Worm (Caenorhabditis elegans): ENCODE data around the gene zig-8.

Gene zig-8

ce11 chrIII:13099190-13099875 is 20.3 kb upstream of the zig-8 start, which contains the start of gene pqn-83:
pqn-83 (minus strand) TSS chrIII:13099461.
- TF ChIP-seq mef-2 (tag; optimal IDR thresholded peaks at IDR 0.05) (no peak), hlh-17 (GFP tag; optimal IDR thresholded peaks at IDR 0.05; ENCODE audit: borderline replicate concordance) (no peak), snpc-4 (tag; optimal IDR thresholded peaks at IDR 0.05) (no peak)

- peak in 1 of 2 experiments; percentile 43 for TF ChIP-seq lin-35 (GFP tag; optimal IDR thresholded peaks at IDR 0.05)
- no peak for TF ChIP-seq nhr-76 (tag; optimal IDR thresholded peaks at IDR 0.05)
- peak; percentile 85 for TF ChIP-seq nhr-85 (tag)
- TF ChIP-seq snu-23 (GFP tag; optimal IDR thresholded peaks at IDR 0.05), result peak; percentile 54
- peak; percentile 10 for TF ChIP-seq C16A3.4 (tag; optimal IDR thresholded peaks at IDR 0.05)
- no peak for TF ChIP-seq ama-1 (optimal IDR thresholded peaks at IDR 0.05)
- peak; percentile 20 for TF ChIP-seq lin-13 (GFP tag; optimal IDR thresholded peaks at IDR 0.05)
- peak; percentile 73 for TF ChIP-seq lin-14 (GFP tag; optimal IDR thresholded peaks at IDR 0.05)
- TF ChIP-seq tbx-2 (tag; optimal IDR thresholded peaks at IDR 0.05), result peak; percentile 8
- TF ChIP-seq blmp-1 (tag; optimal IDR thresholded peaks at IDR 0.05), result peak; percentile 98
- no peak for TF ChIP-seq fkh-8 (tag; optimal IDR thresholded peaks at IDR 0.05)
- TF ChIP-seq mdl-1 (tag; optimal IDR thresholded peaks at IDR 0.05), result peak in 1 of 2 experiments; percentile 41
- peak in 3 of 6 experiments; percentile 23 to 74 (median 35) for TF ChIP-seq elt-3 (tag; optimal IDR thresholded peaks at IDR 0.05)
- peak; percentile 39 for TF ChIP-seq nhr-71 (tag; optimal IDR thresholded peaks at IDR 0.05)
- no peak for TF ChIP-seq mep-1 (tag; optimal IDR thresholded peaks at IDR 0.05)
- TF ChIP-seq nhr-20 (tag; optimal IDR thresholded peaks at IDR 0.05), result peak; percentile 45
Observed at ce11 chrIII:13101070-13101469, 18.6 kb upstream of the zig-8 start.

- TF ChIP-seq pqm-1 (tag; optimal IDR thresholded peaks at IDR 0.05) (no peak), F16B12.6 (tag; optimal IDR thresholded peaks at IDR 0.05) (no peak), nhr-237 (tag; optimal IDR thresholded peaks at IDR 0.05) (no peak), nhr-90 (tag; optimal IDR thresholded peaks at IDR 0.05; ENCODE audit: poor library complexity) (no peak), lin-13 (GFP tag; optimal IDR thresholded peaks at IDR 0.05) (no peak), Y116A8C.19 (tag; optimal IDR thresholded peaks at IDR 0.05; ENCODE audit: borderline replicate concordance) (no peak), C16A3.4 (tag; optimal IDR thresholded peaks at IDR 0.05) (no peak), blmp-1 (tag; optimal IDR thresholded peaks at IDR 0.05) (peak; percentile 46), mab-9 (GFP tag; IDR thresholded peaks at IDR 0.05) (no peak), nhr-28 (tag; optimal IDR thresholded peaks at IDR 0.05) (no peak), nhr-11 (tag; optimal IDR thresholded peaks at IDR 0.05) (no peak), skn-1 (tag; optimal IDR thresholded peaks at IDR 0.05) (no peak), sox-4 (tag; optimal IDR thresholded peaks at IDR 0.05) (no peak), nhr-71 (tag; optimal IDR thresholded peaks at IDR 0.05) (no peak), snu-23 (GFP tag; optimal IDR thresholded peaks at IDR 0.05) (peak; percentile 44), lin-39 (tag; optimal IDR thresholded peaks at IDR 0.05) (no peak), ceh-82 (tag; optimal IDR thresholded peaks at IDR 0.05) (no peak), dsc-1 (tag; optimal IDR thresholded peaks at IDR 0.05) (no peak), efl-1 (optimal IDR thresholded peaks at IDR 0.05) (no peak), efl-1 (GFP tag; optimal IDR thresholded peaks at IDR 0.05 in 1 of 2) (no peak), hlh-4 (tag; optimal IDR thresholded peaks at IDR 0.05) (no peak), mdl-1 (tag; optimal IDR thresholded peaks at IDR 0.05) (no peak), lin-35 (GFP tag; optimal IDR thresholded peaks at IDR 0.05) (no peak), lin-14 (GFP tag; optimal IDR thresholded peaks at IDR 0.05) (peak; percentile 55), sup-37 (GFP tag; optimal IDR thresholded peaks at IDR 0.05) (no peak)
Observed at ce11 chrIII:13103980-13104379, 15.6 kb upstream of the zig-8 start.

ce11 chrIII:13104410-13104809 is 15.2 kb upstream of the zig-8 start:
- no peak for TF ChIP-seq pax-3 (tag; optimal IDR thresholded peaks at IDR 0.05)
- TF ChIP-seq nhr-71 (tag; optimal IDR thresholded peaks at IDR 0.05), result no peak
- TF ChIP-seq ztf-11 (tag; optimal IDR thresholded peaks at IDR 0.05), result no peak
- TF ChIP-seq unc-130 (tag; optimal IDR thresholded peaks at IDR 0.05), result no peak
